Worm (Caenorhabditis elegans) whole organism, young adult: ENCODE measurements around the gene nhr-40.

Source experiments
- B0035.1 ChIP-seq: sonication (generic microtip); optimal IDR thresholded peaks from 2 replicates; lab custom pipeline; 2016; ENCODE audit warnings: missing genetic modification characterization, mild to moderate bottlenecking, missing compliant biosample characterization, missing genotype, missing genetic modification reagents
- C17E4.6 ChIP-seq: fragments of 200-800 bp; sonication (Bioruptor generic); IDR thresholded peaks from 2 replicates; pipeline ENCODE4 v1.3.6; 2022; ENCODE audit warnings: missing genetic modification reagents, missing genetic modification characterization, missing compliant biosample characterization
- F10E7.11 ChIP-seq: sonication (generic microtip); optimal IDR thresholded peaks from 2 replicates; lab custom pipeline; 2017; ENCODE audit warnings: mild to moderate bottlenecking, missing genetic modification characterization, moderate library complexity, missing compliant biosample characterization
- F52B5.7 ChIP-seq: sonication (generic microtip); optimal IDR thresholded peaks from 2 replicates; lab custom pipeline; 2016; ENCODE audit warnings: mild to moderate bottlenecking, missing genetic modification characterization, missing compliant biosample characterization
- F57A8.1 ChIP-seq: fragments of 200-800 bp; sonication (Bioruptor generic); optimal IDR thresholded peaks from 2 replicates; lab custom pipeline; 2018; ENCODE audit warnings: mild to moderate bottlenecking, missing genetic modification characterization, moderate library complexity, missing compliant biosample characterization
- F57C9.4 ChIP-seq: sonication (generic microtip); optimal IDR thresholded peaks from 2 replicates; lab custom pipeline; 2017; ENCODE audit warnings: mild to moderate bottlenecking, missing genetic modification characterization, missing compliant biosample characterization
- K12H6.12 ChIP-seq: fragments of 200-800 bp; sonication (Bioruptor generic); optimal IDR thresholded peaks from 2 replicates; lab custom pipeline; 2018; ENCODE audit warnings: mild to moderate bottlenecking, missing genetic modification characterization, missing compliant biosample characterization
- T07F8.4 ChIP-seq: sonication (generic microtip); optimal IDR thresholded peaks from 2 replicates; lab custom pipeline; 2016; ENCODE audit warnings: mild to moderate bottlenecking, missing genetic modification characterization, moderate library complexity, missing compliant biosample characterization
- aptf-2 ChIP-seq: fragments of 200-800 bp; sonication (Bioruptor generic); conservative IDR thresholded peaks from 2 replicates; pipeline ENCODE4 v1.3.6; 2022; ENCODE audit warnings: missing genetic modification reagents, missing genetic modification characterization, missing compliant biosample characterization
- attf-6 ChIP-seq: fragments of 200-800 bp; sonication (Bioruptor generic); IDR thresholded peaks from 2 replicates; pipeline ENCODE4 v1.3.6; 2022; ENCODE audit warnings: missing genetic modification reagents, missing genetic modification characterization, missing compliant biosample characterization
- bed-2 ChIP-seq: fragments of 200-800 bp; sonication (Bioruptor generic); IDR thresholded peaks from 2 replicates; pipeline ENCODE4 v1.3.6; 2022; ENCODE audit warnings: missing genetic modification reagents, missing genetic modification characterization, missing compliant biosample characterization
- ccch-3 ChIP-seq: fragments of 200-800 bp; sonication (Bioruptor generic); optimal IDR thresholded peaks from 2 replicates; lab custom pipeline; 2018; ENCODE audit warnings: mild to moderate bottlenecking, missing genetic modification characterization, missing compliant biosample characterization
- cebp-2 ChIP-seq: fragments of 200-800 bp; sonication (Bioruptor generic); IDR thresholded peaks from 2 replicates; pipeline ENCODE4 v1.3.6; 2022; ENCODE audit warnings: missing genetic modification characterization, missing compliant biosample characterization
- ceh-27 ChIP-seq: fragments of 200-800 bp; sonication (Bioruptor generic); optimal IDR thresholded peaks from 2 replicates; lab custom pipeline; 2018; ENCODE audit warnings: mild to moderate bottlenecking, missing genetic modification characterization, moderate library complexity, missing compliant biosample characterization
- chd-7 ChIP-seq: sonication (generic microtip); optimal IDR thresholded peaks from 2 replicates; lab custom pipeline; 2016; ENCODE audit warnings: mild to moderate bottlenecking, missing genetic modification characterization, moderate library complexity, missing compliant biosample characterization
- die-1 ChIP-seq: sonication (generic microtip); optimal IDR thresholded peaks from 2 replicates; lab custom pipeline; 2016; ENCODE audit warnings: missing genotype, mild to moderate bottlenecking, missing genetic modification characterization, missing compliant biosample characterization
- efl-1 ChIP-seq: fragments of 150-350 bp; optimal IDR thresholded peaks from 2 replicates; lab custom pipeline; 2014; ENCODE audit warnings: missing biosample characterization, missing genetic modification reagents, missing genetic modification characterization
- egrh-3 ChIP-seq: fragments of 200-800 bp; sonication (Bioruptor generic); IDR thresholded peaks from 2 replicates; pipeline ENCODE4 v1.3.6; 2022; ENCODE audit warnings: missing genetic modification reagents, missing genetic modification characterization, missing compliant biosample characterization
- ets-4 ChIP-seq: fragments of 200-800 bp; sonication (Bioruptor generic); optimal IDR thresholded peaks from 2 replicates; lab custom pipeline; 2018; ENCODE audit warnings: mild to moderate bottlenecking, missing genetic modification characterization, missing compliant biosample characterization
- him-1 ChIP-seq: sonication (generic microtip); optimal IDR thresholded peaks from 2 replicates; lab custom pipeline; 2016; ENCODE audit warnings: missing genotype, missing genetic modification reagents, missing genetic modification characterization, missing compliant biosample characterization
- hmg-1.2 ChIP-seq: fragments of 200-800 bp; sonication (Bioruptor generic); IDR thresholded peaks from 2 replicates; pipeline ENCODE4 v1.3.6; 2022; ENCODE audit warnings: missing genetic modification reagents, missing genetic modification characterization, missing compliant biosample characterization
- lin-26 ChIP-seq: fragments of 200-800 bp; sonication (Bioruptor generic); IDR thresholded peaks from 2 replicates; pipeline ENCODE4 v1.3.6; 2022; ENCODE audit warnings: missing genetic modification reagents, missing genetic modification characterization, missing compliant biosample characterization
- lin-35 ChIP-seq, 3 experiments: fragments of 150-350 bp in 2 of 3; sonication (generic microtip) in 1 of 3; optimal IDR thresholded peaks; 2 replicates each; lab custom pipeline; 2014 to 2018; ENCODE audit warnings: missing biosample characterization in 3 of 3, missing genetic modification characterization in 3 of 3, missing genetic modification reagents in 3 of 3
- lin-40 ChIP-seq: sonication (generic microtip); optimal IDR thresholded peaks from 2 replicates; lab custom pipeline; 2016; ENCODE audit warnings: missing genetic modification characterization, mild to moderate bottlenecking, missing compliant biosample characterization, missing genotype, missing genetic modification reagents
- lin-54 ChIP-seq: fragments of 200-800 bp; sonication (Bioruptor generic); optimal IDR thresholded peaks from 2 replicates; lab custom pipeline; 2018; ENCODE audit warnings: mild to moderate bottlenecking, missing genetic modification characterization, missing compliant biosample characterization
- madf-8 ChIP-seq: fragments of 200-800 bp; sonication (Bioruptor generic); conservative IDR thresholded peaks from 2 replicates; pipeline ENCODE4 v1.3.6; 2022; ENCODE audit warnings: missing genetic modification reagents, missing genetic modification characterization, missing compliant biosample characterization
- mxl-1 ChIP-seq: sonication (generic microtip); optimal IDR thresholded peaks from 2 replicates; lab custom pipeline; 2016; ENCODE audit warnings: missing genetic modification characterization, missing compliant biosample characterization
- nfyb-1 ChIP-seq: fragments of 200-800 bp; sonication (Bioruptor generic); IDR thresholded peaks from 2 replicates; pipeline ENCODE4 v1.3.6; 2022; ENCODE audit warnings: missing genetic modification reagents, missing genetic modification characterization, missing compliant biosample characterization
- nhr-179 ChIP-seq: sonication (generic microtip); optimal IDR thresholded peaks from 2 replicates; lab custom pipeline; 2016; ENCODE audit warnings: mild to moderate bottlenecking, missing genetic modification characterization, missing compliant biosample characterization
- nhr-80 ChIP-seq: sonication (generic microtip); optimal IDR thresholded peaks from 2 replicates; lab custom pipeline; 2016; ENCODE audit warnings: missing genetic modification characterization, missing compliant biosample characterization
- nhr-90 ChIP-seq: sonication (generic microtip); optimal IDR thresholded peaks from 2 replicates; lab custom pipeline; 2016; ENCODE audit warnings: missing genotype, mild to moderate bottlenecking, missing genetic modification characterization, missing compliant biosample characterization
- pbrm-1 ChIP-seq: fragments of 200-800 bp; sonication (Bioruptor generic); IDR thresholded peaks from 2 replicates; pipeline ENCODE4 v1.3.6; 2022; ENCODE audit warnings: missing genetic modification reagents, missing genetic modification characterization, missing compliant biosample characterization
- repo-1 ChIP-seq: sonication (generic microtip); optimal IDR thresholded peaks from 2 replicates; lab custom pipeline; 2017; ENCODE audit warnings: mild to moderate bottlenecking, missing genetic modification characterization, missing compliant biosample characterization
- rpc-1 ChIP-seq, 2 experiments: fragments of 150-350 bp in 1 of 2; sonication (generic microtip) in 1 of 2; optimal IDR thresholded peaks; 2 replicates each; lab custom pipeline; 2014 to 2018; ENCODE audit warnings: missing biosample characterization in 1 of 2, missing genetic modification characterization in 1 of 2, missing genetic modification reagents in 1 of 2, missing genotype in 1 of 2
- sdz-38 ChIP-seq: sonication (generic microtip); optimal IDR thresholded peaks from 2 replicates; lab custom pipeline; 2016; ENCODE audit warnings: missing genotype, missing genetic modification characterization, missing compliant biosample characterization
- sea-2 ChIP-seq: fragments of 200-800 bp; sonication (Bioruptor generic); IDR thresholded peaks from 2 replicates; pipeline ENCODE4 v1.3.6; 2022; ENCODE audit warnings: missing genetic modification characterization, missing compliant biosample characterization
- snpc-1.1 ChIP-seq: sonication (generic microtip); optimal IDR thresholded peaks from 2 replicates; lab custom pipeline; 2017; ENCODE audit warnings: missing genetic modification characterization, mild to moderate bottlenecking, missing compliant biosample characterization, antibody characterized with exemption, moderate library complexity, missing genotype, missing genetic modification reagents; ENCODE audit not compliant: insufficient read depth
- tbp1 ChIP-seq: fragments of 200-800 bp; sonication (Bioruptor generic); optimal IDR thresholded peaks from 2 replicates; lab custom pipeline; 2018; ENCODE audit warnings: mild to moderate bottlenecking, missing genetic modification characterization, missing compliant biosample characterization
- tbx-9 ChIP-seq: sonication (generic microtip); optimal IDR thresholded peaks from 2 replicates; lab custom pipeline; 2016; ENCODE audit warnings: borderline replicate concordance, missing genetic modification characterization, inconsistent platforms, missing compliant biosample characterization
- unc-130 ChIP-seq: sonication (generic microtip); optimal IDR thresholded peaks from 2 replicates; lab custom pipeline; 2016; ENCODE audit warnings: missing genetic modification reagents, missing genetic modification characterization, missing compliant biosample characterization
- zim-3 ChIP-seq: sonication (generic microtip); optimal IDR thresholded peaks from 2 replicates; lab custom pipeline; 2017; ENCODE audit warnings: mild to moderate bottlenecking, missing genetic modification characterization, moderate library complexity, missing compliant biosample characterization
- ztf-22 ChIP-seq: fragments of 200-800 bp; sonication (Bioruptor generic); optimal IDR thresholded peaks from 2 replicates; lab custom pipeline; 2018; ENCODE audit warnings: mild to moderate bottlenecking, missing genetic modification characterization, moderate library complexity, missing compliant biosample characterization
- ztf-26 ChIP-seq: sonication (generic microtip); optimal IDR thresholded peaks from 2 replicates; lab custom pipeline; 2017; ENCODE audit warnings: missing genetic modification characterization, missing compliant biosample characterization
- ztf-3 ChIP-seq: fragments of 200-800 bp; sonication (Bioruptor generic); optimal IDR thresholded peaks from 2 replicates; lab custom pipeline; 2018; ENCODE audit warnings: mild to moderate bottlenecking, missing genetic modification characterization, missing compliant biosample characterization

nhr-40 gene

DNA sequence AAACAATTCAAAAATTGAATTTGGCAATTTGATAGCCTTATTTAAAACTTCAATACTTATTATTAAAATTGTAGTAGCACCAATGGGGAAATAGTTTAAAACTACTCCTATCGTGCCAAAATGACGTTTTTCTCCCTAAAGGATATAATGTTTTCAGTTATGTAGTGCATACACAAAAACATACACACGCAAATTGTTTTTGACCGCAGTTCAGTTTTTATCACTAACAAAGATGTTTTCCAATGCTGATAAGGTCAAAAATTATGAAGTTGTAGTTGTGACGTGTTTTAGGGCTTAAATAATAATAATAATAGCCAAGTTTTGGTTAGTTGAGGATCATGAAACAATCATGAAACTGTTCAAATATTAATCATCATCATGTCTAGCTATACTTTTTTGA lies 3.8 kb upstream of the nhr-40 start:
- TF ChIP-seq F10E7.11 (no peak), sdz-38 (tag; lab: Kevin White, UChicago) (no peak), lin-54 (GFP tag; lab: Kevin White, UChicago) (no peak), nhr-179 (tag; lab: Kevin White, UChicago) (no peak), him-1 (tag; lab: Kevin White, UChicago) (no peak), egrh-3 (no peak), F57A8.1 (GFP tag; lab: Kevin White, UChicago) (no peak)
- TF ChIP-seq, all 124 proteins: peak for 0

DNA sequence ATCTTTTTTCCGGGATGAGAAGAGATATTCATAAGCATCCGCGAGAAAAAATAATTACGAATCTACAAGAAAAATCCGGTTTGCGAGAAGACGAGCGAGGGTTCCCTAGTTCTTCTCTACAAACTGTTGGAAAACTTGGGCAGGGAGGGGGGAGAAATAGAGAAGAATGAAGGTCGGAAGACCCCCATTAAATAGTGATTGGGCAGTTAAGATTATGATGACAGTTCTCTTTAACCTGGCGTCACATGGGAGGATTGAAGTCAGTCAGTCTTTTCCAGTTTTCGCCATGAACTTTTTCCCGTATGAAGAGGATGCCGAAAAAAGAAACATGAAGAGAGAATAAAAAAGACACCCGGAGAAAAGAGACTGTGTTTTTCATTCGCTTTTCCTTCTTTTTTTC lies 3.0 kb upstream of the nhr-40 start:
- TF ChIP-seq tbp1 (GFP tag; lab: Kevin White, UChicago), result peak; percentile 26
- no peak for TF ChIP-seq aptf-2 (GFP tag; lab: Robert Waterston, UW)
- no peak for TF ChIP-seq F57C9.4
- peak; percentile 52 for TF ChIP-seq ztf-26 (tag; lab: Kevin White, UChicago)
- peak; percentile 27 for TF ChIP-seq lin-40 (tag; lab: Kevin White, UChicago)
- no peak for TF ChIP-seq ccch-3
- TF ChIP-seq C17E4.6 (GFP tag; lab: Robert Waterston, UW), result no peak
- TF ChIP-seq rpc-1 (optimal IDR thresholded peaks at IDR 0.05; lab: Kevin White, UChicago), result no peak
- no peak for TF ChIP-seq rpc-1 (tag; optimal IDR thresholded peaks at IDR 0.05; lab: Kevin White, UChicago)
- TF ChIP-seq lin-26 (GFP tag; lab: Robert Waterston, UW), result peak; percentile 41; the same call in 1 of the 2 replicates
- no peak for TF ChIP-seq him-1 (tag; lab: Kevin White, UChicago)
- no peak for TF ChIP-seq madf-8 (GFP tag; lab: Robert Waterston, UW)
- no peak for TF ChIP-seq repo-1 (tag; lab: Kevin White, UChicago)

DNA sequence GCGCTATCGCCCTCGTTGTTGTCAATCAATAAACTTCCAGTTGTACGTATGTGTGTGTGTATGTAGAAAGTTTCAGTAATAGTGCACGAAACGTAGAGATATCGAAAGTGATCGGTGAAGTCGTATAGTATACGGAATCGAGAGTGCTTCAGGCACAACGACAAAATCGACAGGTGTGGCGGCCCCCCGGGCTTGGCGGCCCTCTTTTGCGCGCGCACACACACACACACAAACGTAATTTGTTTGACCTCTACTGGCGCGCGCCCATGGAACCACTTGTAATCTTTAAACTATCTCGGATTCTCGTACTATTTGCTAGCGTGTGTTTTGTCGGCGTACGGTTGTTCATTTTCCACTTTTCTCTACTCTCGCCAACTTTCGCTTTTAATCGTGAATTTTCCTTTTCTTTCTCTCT lies 2.2 kb upstream of the nhr-40 start:
- TF ChIP-seq mxl-1 (tag; lab: Kevin White, UChicago) (no peak), unc-130 (GFP tag; lab: Kevin White, UChicago) (no peak), nhr-90 (tag; lab: Kevin White, UChicago) (no peak), ztf-3 (GFP tag; lab: Kevin White, UChicago) (no peak), bed-2 (GFP tag; lab: Robert Waterston, UW) (no peak), zim-3 (tag; lab: Kevin White, UChicago) (no peak), ztf-26 (tag; lab: Kevin White, UChicago) (peak; percentile 17), ceh-27 (GFP tag; lab: Kevin White, UChicago) (peak; percentile 69), hmg-1.2 (GFP tag; lab: Robert Waterston, UW) (peak; percentile 40; the same call in 1 of the 2 replicates), lin-35 (GFP tag; optimal IDR thresholded peaks at IDR 0.05; lab: Kevin White, UChicago) (no peak), attf-6 (GFP tag; lab: Robert Waterston, UW) (no peak), pbrm-1 (GFP tag; lab: Robert Waterston, UW) (0 out of 2 replicates have a peak, but pooled peaks have one; percentile 21), nhr-80 (tag; lab: Kevin White, UChicago) (peak; percentile 35), tbx-9 (no peak), ets-4 (GFP tag; lab: Kevin White, UChicago) (no peak), cebp-2 (GFP tag; lab: Robert Waterston, UW) (no peak), efl-1 (peak; percentile 33), lin-40 (tag; lab: Kevin White, UChicago) (peak; percentile 40), nfyb-1 (no peak), lin-54 (GFP tag; lab: Kevin White, UChicago) (no peak), sea-2 (GFP tag; lab: Robert Waterston, UW) (no peak), lin-26 (GFP tag; lab: Robert Waterston, UW) (peak; percentile 49; the same call in 1 of the 2 replicates), ztf-22 (GFP tag; lab: Kevin White, UChicago) (peak; percentile 9), ccch-3 (no peak), F52B5.7 (tag; lab: Kevin White, UChicago) (no peak), chd-7 (tag; lab: Kevin White, UChicago) (no peak), die-1 (no peak), T07F8.4 (tag; lab: Kevin White, UChicago) (no peak), snpc-1.1 (no peak), K12H6.12 (tag; lab: Kevin White, UChicago) (peak; percentile 14), B0035.1 (tag; lab: Kevin White, UChicago) (no peak)
